Worm (Caenorhabditis elegans) whole organism, early embryonic: ENCODE measurements around the gene vha-5.

ENCODE experiments used
- ama-1 ChIP-seq: fragments of 150-350 bp; optimal IDR thresholded peaks from 2 replicates; lab custom pipeline; 2014
- flt-1 ChIP-seq: fragments of 200-800 bp; sonication (Bioruptor generic); IDR thresholded peaks from 2 replicates; pipeline ENCODE4 v1.3.6; 2022; ENCODE audit warnings: missing genetic modification characterization, missing compliant biosample characterization
- hmbx-1 ChIP-seq: sonication (generic microtip); optimal IDR thresholded peaks from 2 replicates; lab custom pipeline; 2016; ENCODE audit warnings: mild to moderate bottlenecking, missing genetic modification characterization, missing compliant biosample characterization
- hnd-1 ChIP-seq: sonication (generic microtip); optimal IDR thresholded peaks from 2 replicates; lab custom pipeline; 2016; ENCODE audit warnings: missing genetic modification characterization, missing compliant biosample characterization
- sea-1 ChIP-seq: fragments of 200-800 bp; sonication (Bioruptor generic); conservative IDR thresholded peaks from 2 replicates; pipeline ENCODE4 v1.3.6; 2022; ENCODE audit warnings: missing genetic modification characterization, missing compliant biosample characterization
- tbx-37 ChIP-seq: fragments of 200-800 bp; sonication (Bioruptor generic); conservative IDR thresholded peaks from 2 replicates; pipeline ENCODE4 v1.3.6; 2022; ENCODE audit warnings: missing genetic modification reagents, missing genetic modification characterization, missing compliant biosample characterization

DNA sequence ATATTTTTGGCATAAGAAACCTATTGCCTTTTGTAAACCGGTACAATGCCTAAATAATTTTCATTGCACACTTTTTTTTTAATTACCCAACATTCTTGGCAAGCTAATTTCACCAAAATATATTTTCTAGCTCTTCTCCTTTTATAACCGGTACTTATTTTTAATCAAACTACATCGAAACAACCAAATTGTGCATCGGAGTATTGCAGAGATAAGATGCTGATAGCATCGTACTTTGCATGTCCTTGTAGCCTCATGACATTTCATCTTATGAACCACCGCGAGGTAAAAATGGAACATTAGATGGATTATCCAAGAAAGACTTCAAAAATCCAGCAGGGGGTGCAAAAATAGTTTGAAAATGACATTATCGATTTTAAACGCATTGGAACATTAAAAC, 48.5 kb upstream of the vha-5 start:
- TF ChIP-seq hmbx-1 (tag; lab: Kevin White, UChicago) (no peak), flt-1 (GFP tag; lab: Robert Waterston, UW) (no peak), ama-1 (lab: Kevin White, UChicago) (no peak), tbx-37 (GFP tag; lab: Robert Waterston, UW) (no peak), sea-1 (no peak), hnd-1 (tag; lab: Kevin White, UChicago) (no peak)
